Fruit fly (Drosophila melanogaster) whole organism, adult: Measurements from ENCODE around the gene Edg84A.

Source experiments
- CG11617 ChIP-seq: fragments of 200-800 bp; sonication (Bioruptor generic); optimal IDR thresholded peaks from 2 replicates; lab custom pipeline; 2017; ENCODE audit warnings: mild to moderate bottlenecking, missing biosample characterization, missing genetic modification reagents, missing genetic modification characterization
- CG12768 ChIP-seq: fragments of 200-800 bp; sonication (Bioruptor generic); optimal IDR thresholded peaks from 2 replicates; lab custom pipeline; 2017; ENCODE audit warnings: missing biosample characterization, missing genetic modification characterization, mild to moderate bottlenecking, moderate library complexity, missing genetic modification reagents
- CG14711 ChIP-seq: fragments of 200-800 bp; sonication (Bioruptor generic); optimal IDR thresholded peaks from 2 replicates; lab custom pipeline; 2018; ENCODE audit warnings: missing biosample characterization, mild to moderate bottlenecking, missing genetic modification characterization, moderate library complexity
- CG1620 ChIP-seq: fragments of 200-800 bp; sonication (Bioruptor generic); optimal IDR thresholded peaks from 2 replicates; lab custom pipeline; 2016; ENCODE audit warnings: missing biosample characterization, missing genetic modification characterization
- CG33017 ChIP-seq: fragments of 200-800 bp; sonication (Bioruptor generic); optimal IDR thresholded peaks from 2 replicates; lab custom pipeline; 2018; ENCODE audit warnings: missing biosample characterization, mild to moderate bottlenecking, missing genetic modification characterization, moderate library complexity
- CG5204 ChIP-seq: fragments of 200-800 bp; sonication (Bioruptor generic); optimal IDR thresholded peaks from 2 replicates; lab custom pipeline; 2016; ENCODE audit warnings: missing biosample characterization, missing genetic modification characterization
- CG7045 ChIP-seq: fragments of 200-800 bp; sonication (Bioruptor generic); optimal IDR thresholded peaks from 2 replicates; lab custom pipeline; 2017; ENCODE audit warnings: missing biosample characterization, mild to moderate bottlenecking, missing genetic modification characterization
- CG7101 ChIP-seq: fragments of 200-800 bp; sonication (Bioruptor generic); optimal IDR thresholded peaks from 2 replicates; lab custom pipeline; 2018; ENCODE audit warnings: missing biosample characterization, mild to moderate bottlenecking, missing genetic modification characterization, moderate library complexity
- Clk ChIP-seq: fragments of 200-800 bp; sonication (Bioruptor generic); optimal IDR thresholded peaks from 2 replicates; lab custom pipeline; 2017; ENCODE audit warnings: missing biosample characterization, missing genetic modification characterization
- Crg-1 ChIP-seq: fragments of 200-800 bp; sonication (Bioruptor generic); optimal IDR thresholded peaks from 2 replicates; lab custom pipeline; 2016; ENCODE audit warnings: missing biosample characterization, missing genetic modification characterization
- Hr96 ChIP-seq: fragments of 200-800 bp; sonication (Bioruptor generic); optimal IDR thresholded peaks from 2 replicates; lab custom pipeline; 2016; ENCODE audit warnings: missing biosample characterization, missing genetic modification characterization
- Mnt ChIP-seq: fragments of 200-800 bp; sonication (Bioruptor generic); optimal IDR thresholded peaks from 2 replicates; lab custom pipeline; 2016; ENCODE audit warnings: missing biosample characterization, mild to moderate bottlenecking, missing genetic modification characterization
- bab1 ChIP-seq: fragments of 200-800 bp; sonication (Bioruptor generic); optimal IDR thresholded peaks from 3 replicates; lab custom pipeline; 2019; ENCODE audit warnings: missing biosample characterization, mild to moderate bottlenecking, missing genetic modification characterization, moderate library complexity
- cic ChIP-seq: fragments of 200-800 bp; sonication (Bioruptor generic); optimal IDR thresholded peaks from 2 replicates; lab custom pipeline; 2017; ENCODE audit warnings: missing biosample characterization, mild to moderate bottlenecking, missing genetic modification characterization, moderate library complexity
- cnc ChIP-seq, 2 experiments: fragments of >200 bp; optimal IDR thresholded peaks; 2 replicates each; lab custom pipeline; 2017
- kay ChIP-seq: fragments of 200-800 bp; sonication (Bioruptor generic); peaks from one replicate; lab custom pipeline; 2016; ENCODE audit warnings: missing biosample characterization, missing genetic modification characterization, borderline replicate concordance
- ovo ChIP-seq: fragments of 200-800 bp; sonication (Bioruptor generic); optimal IDR thresholded peaks from 2 replicates; lab custom pipeline; 2016; ENCODE audit warnings: missing biosample characterization, missing genetic modification characterization
- pad ChIP-seq: fragments of 200-800 bp; sonication (Bioruptor generic); optimal IDR thresholded peaks from 3 replicates; lab custom pipeline; 2017; ENCODE audit warnings: missing biosample characterization, missing genetic modification characterization, mild to moderate bottlenecking, moderate library complexity, missing genetic modification reagents
- tj ChIP-seq: fragments of 200-800 bp; sonication (Bioruptor generic); optimal IDR thresholded peaks from 3 replicates; lab custom pipeline; 2017; ENCODE audit warnings: missing biosample characterization, mild to moderate bottlenecking, missing genetic modification characterization, moderate library complexity
- toe ChIP-seq: fragments of 200-800 bp; sonication (Bioruptor generic); optimal IDR thresholded peaks from 2 replicates; lab custom pipeline; 2016; ENCODE audit warnings: missing biosample characterization, missing genetic modification characterization

The Edg84A gene

dm6 chr3R:6668234-6668633 is 16.0 kb upstream of the Edg84A start:
- no peak for TF ChIP-seq toe (GFP tag; lab: Kevin White, UChicago)
- TF ChIP-seq cic = no peak
- no peak for TF ChIP-seq tj
- TF ChIP-seq Hr96 (GFP tag; lab: Kevin White, UChicago) = no peak
- no peak for TF ChIP-seq kay (GFP tag; lab: Kevin White, UChicago)
- TF ChIP-seq CG14711 = no peak
- TF ChIP-seq Mnt (GFP tag; lab: Kevin White, UChicago) = no peak
- TF ChIP-seq bab1 = no peak
- TF ChIP-seq CG11617 (GFP tag; lab: Kevin White, UChicago) = no peak
- no peak for TF ChIP-seq CG33017
- no peak for TF ChIP-seq CG7045 (GFP tag; lab: Kevin White, UChicago)
- TF ChIP-seq Clk (GFP tag; lab: Kevin White, UChicago) = no peak
- no peak for TF ChIP-seq CG12768 (GFP tag; lab: Kevin White, UChicago)
- no peak for TF ChIP-seq ovo (GFP tag; lab: Kevin White, UChicago)
- no peak for TF ChIP-seq CG1620 (GFP tag; lab: Kevin White, UChicago)

- TF ChIP-seq Crg-1 (GFP tag; lab: Kevin White, UChicago) (no peak), CG14711 (no peak), CG1620 (GFP tag; lab: Kevin White, UChicago) (no peak), bab1 (no peak), CG12768 (GFP tag; lab: Kevin White, UChicago) (no peak), ovo (GFP tag; lab: Kevin White, UChicago) (no peak), Clk (GFP tag; lab: Kevin White, UChicago) (no peak), Mnt (GFP tag; lab: Kevin White, UChicago) (no peak)
Observed at dm6 chr3R:6672303-6673007, 11.8 kb upstream of the Edg84A start.

dm6 chr3R:6674548-6674947 is 9.7 kb upstream of the Edg84A start:
- no peak for TF ChIP-seq Clk (GFP tag; lab: Kevin White, UChicago)
- TF ChIP-seq Crg-1 (GFP tag; lab: Kevin White, UChicago) = no peak
- TF ChIP-seq CG11617 (GFP tag; lab: Kevin White, UChicago) = no peak
- no peak for TF ChIP-seq CG1620 (GFP tag; lab: Kevin White, UChicago)
- TF ChIP-seq CG5204 (GFP tag; lab: Kevin White, UChicago) = no peak
- no peak for TF ChIP-seq Hr96 (GFP tag; lab: Kevin White, UChicago)
- TF ChIP-seq CG14711 = no peak
- no peak for TF ChIP-seq CG7101 (tag; lab: Kevin White, UChicago)
- no peak for TF ChIP-seq Mnt (GFP tag; lab: Kevin White, UChicago)

dm6 chr3R:6678480-6678879 is 5.8 kb upstream of the Edg84A start, which contains the start of gene lab:
lab (minus strand) TSS chr3R:6678590.
- TF ChIP-seq ovo (GFP tag; lab: Kevin White, UChicago) (no peak), CG7045 (GFP tag; lab: Kevin White, UChicago) (no peak), Hr96 (GFP tag; lab: Kevin White, UChicago) (no peak)

- TF ChIP-seq pad (peak; percentile 44), cnc (optimal IDR thresholded peaks at IDR 0.05; lab: Kevin White, UChicago) (no peak)
Observed at dm6 chr3R:6683135-6683534, 1.1 kb upstream of the Edg84A start.

- TF ChIP-seq CG7101 (tag; lab: Kevin White, UChicago) = no peak
- peak; percentile 7 for TF ChIP-seq kay (GFP tag; lab: Kevin White, UChicago)
Observed at dm6 chr3R:6683671-6684070, 574 bp upstream of the Edg84A start.

- TF ChIP-seq Crg-1 (GFP tag; lab: Kevin White, UChicago) = no peak
- no peak for TF ChIP-seq CG7045 (GFP tag; lab: Kevin White, UChicago)
- TF ChIP-seq pad = no peak
- no peak for TF ChIP-seq bab1
- no peak for TF ChIP-seq CG7101 (tag; lab: Kevin White, UChicago)
- no peak for TF ChIP-seq CG5204 (GFP tag; lab: Kevin White, UChicago)
- no peak for TF ChIP-seq tj
- no peak for TF ChIP-seq Hr96 (GFP tag; lab: Kevin White, UChicago)
- no peak for TF ChIP-seq Clk (GFP tag; lab: Kevin White, UChicago)
- TF ChIP-seq cic = no peak
- TF ChIP-seq CG14711 = no peak
- no peak for TF ChIP-seq ovo (GFP tag; lab: Kevin White, UChicago)
- TF ChIP-seq CG12768 (GFP tag; lab: Kevin White, UChicago) = no peak
- TF ChIP-seq CG33017 = no peak
- no peak for TF ChIP-seq toe (GFP tag; lab: Kevin White, UChicago)
- TF ChIP-seq CG1620 (GFP tag; lab: Kevin White, UChicago) = no peak
- TF ChIP-seq kay (GFP tag; lab: Kevin White, UChicago) = no peak
- no peak for TF ChIP-seq CG11617 (GFP tag; lab: Kevin White, UChicago)
- no peak for TF ChIP-seq Mnt (GFP tag; lab: Kevin White, UChicago)
Observed at dm6 chr3R:6686428-6686827, 2.2 kb downstream of the Edg84A start, which contains the start of gene Ccp84Ag. Ccp84Ag (plus strand) TSS chr3R:6686728.
